Worm (Caenorhabditis elegans) whole organism, young adult: ENCODE measurements around the gene tag-52.

Source experiments
- B0035.1 ChIP-seq: sonication (generic microtip); optimal IDR thresholded peaks from 2 replicates; lab custom pipeline; 2016; ENCODE audit warnings: missing genetic modification characterization, mild to moderate bottlenecking, missing compliant biosample characterization, missing genotype, missing genetic modification reagents
- B0336.3 ChIP-seq: fragments of 200-800 bp; sonication (Bioruptor generic); IDR thresholded peaks from 2 replicates; pipeline ENCODE4 v1.3.6; 2022; ENCODE audit warnings: missing genetic modification characterization, missing compliant biosample characterization
- C06A6.2 ChIP-seq: fragments of 200-800 bp; sonication (Bioruptor generic); conservative IDR thresholded peaks from 2 replicates; pipeline ENCODE4 v1.3.6; 2022; ENCODE audit warnings: missing genetic modification characterization, missing compliant biosample characterization
- C17E4.6 ChIP-seq: fragments of 200-800 bp; sonication (Bioruptor generic); IDR thresholded peaks from 2 replicates; pipeline ENCODE4 v1.3.6; 2022; ENCODE audit warnings: missing genetic modification reagents, missing genetic modification characterization, missing compliant biosample characterization
- D2030.7 ChIP-seq: fragments of 200-800 bp; sonication (Bioruptor generic); IDR thresholded peaks from 2 replicates; pipeline ENCODE4 v1.3.6; 2022; ENCODE audit warnings: missing genetic modification reagents, missing genetic modification characterization, missing compliant biosample characterization
- F33H1.4 ChIP-seq: fragments of 200-800 bp; sonication (Bioruptor generic); IDR thresholded peaks from 2 replicates; pipeline ENCODE4 v1.3.6; 2022; ENCODE audit warnings: missing genetic modification reagents, missing genetic modification characterization, missing compliant biosample characterization
- F57A8.1 ChIP-seq: fragments of 200-800 bp; sonication (Bioruptor generic); optimal IDR thresholded peaks from 2 replicates; lab custom pipeline; 2018; ENCODE audit warnings: mild to moderate bottlenecking, missing genetic modification characterization, moderate library complexity, missing compliant biosample characterization
- K11D2.4 ChIP-seq: fragments of 200-800 bp; sonication (Bioruptor generic); IDR thresholded peaks from 2 replicates; pipeline ENCODE4 v1.3.6; 2022; ENCODE audit warnings: missing genetic modification reagents, missing genetic modification characterization, missing compliant biosample characterization
- Y56A3A.18 ChIP-seq: fragments of 200-800 bp; sonication (Bioruptor generic); IDR thresholded peaks from 2 replicates; pipeline ENCODE4 v1.3.6; 2022; ENCODE audit warnings: missing genetic modification reagents, missing genetic modification characterization, missing compliant biosample characterization
- Y67H2A.10 ChIP-seq: fragments of 200-800 bp; sonication (Bioruptor generic); conservative IDR thresholded peaks from 2 replicates; pipeline ENCODE4 v1.3.6; 2022; ENCODE audit warnings: missing genetic modification reagents, missing genetic modification characterization, missing compliant biosample characterization
- Y79H2A.3 ChIP-seq: fragments of 200-800 bp; sonication (Bioruptor generic); conservative IDR thresholded peaks from 2 replicates; pipeline ENCODE4 v1.3.6; 2022; ENCODE audit warnings: missing genetic modification reagents, missing genetic modification characterization, missing compliant biosample characterization
- Y95B8A.8 ChIP-seq: fragments of 200-800 bp; sonication (Bioruptor generic); IDR thresholded peaks from 2 replicates; pipeline ENCODE4 v1.3.6; 2022; ENCODE audit warnings: missing genetic modification reagents, missing genetic modification characterization, missing compliant biosample characterization
- akir-1 ChIP-seq: fragments of 200-800 bp; sonication (Bioruptor generic); optimal IDR thresholded peaks from 2 replicates; lab custom pipeline; 2018; ENCODE audit warnings: mild to moderate bottlenecking, missing genetic modification characterization, moderate library complexity, missing compliant biosample characterization
- ama-1 ChIP-seq, 3 experiments: fragments of 150-350 bp in 1 of 3; sonication (generic microtip) in 2 of 3; optimal IDR thresholded peaks; 2 replicates each; lab custom pipeline; 2014 to 2018; ENCODE audit warnings: missing biosample characterization in 2 of 3, missing genetic modification characterization in 2 of 3, missing genetic modification reagents in 2 of 3
- aptf-2 ChIP-seq: fragments of 200-800 bp; sonication (Bioruptor generic); conservative IDR thresholded peaks from 2 replicates; pipeline ENCODE4 v1.3.6; 2022; ENCODE audit warnings: missing genetic modification reagents, missing genetic modification characterization, missing compliant biosample characterization
- aptf-3 ChIP-seq: fragments of 200-800 bp; sonication (Bioruptor generic); IDR thresholded peaks from 2 replicates; pipeline ENCODE4 v1.3.6; 2022; ENCODE audit warnings: missing genetic modification characterization, missing compliant biosample characterization
- ceh-40 ChIP-seq: fragments of 200-800 bp; sonication (Bioruptor generic); IDR thresholded peaks from 2 replicates; pipeline ENCODE4 v1.3.6; 2022; ENCODE audit warnings: missing genetic modification characterization, missing compliant biosample characterization
- ceh-79 ChIP-seq: sonication (generic microtip); optimal IDR thresholded peaks from 2 replicates; lab custom pipeline; 2017; ENCODE audit warnings: mild to moderate bottlenecking, missing genetic modification characterization, missing compliant biosample characterization
- ceh-91 ChIP-seq: fragments of 200-800 bp; sonication (Bioruptor generic); IDR thresholded peaks from 2 replicates; pipeline ENCODE4 v1.3.6; 2022; ENCODE audit warnings: missing genetic modification reagents, missing genetic modification characterization, missing compliant biosample characterization
- chd-7 ChIP-seq: sonication (generic microtip); optimal IDR thresholded peaks from 2 replicates; lab custom pipeline; 2016; ENCODE audit warnings: mild to moderate bottlenecking, missing genetic modification characterization, moderate library complexity, missing compliant biosample characterization
- egl-18 ChIP-seq: fragments of 200-800 bp; sonication (Bioruptor generic); IDR thresholded peaks from 2 replicates; pipeline ENCODE4 v1.3.6; 2022; ENCODE audit warnings: missing genetic modification reagents, missing genetic modification characterization, missing compliant biosample characterization
- egl-44 ChIP-seq: fragments of 200-800 bp; sonication (Bioruptor generic); IDR thresholded peaks from 2 replicates; pipeline ENCODE4 v1.3.6; 2022; ENCODE audit warnings: missing genetic modification reagents, missing genetic modification characterization, missing compliant biosample characterization
- fkh-3 ChIP-seq: sonication (generic microtip); optimal IDR thresholded peaks from 2 replicates; lab custom pipeline; 2016; ENCODE audit warnings: mild to moderate bottlenecking, missing genetic modification characterization, missing compliant biosample characterization
- hmg-1.2 ChIP-seq: fragments of 200-800 bp; sonication (Bioruptor generic); IDR thresholded peaks from 2 replicates; pipeline ENCODE4 v1.3.6; 2022; ENCODE audit warnings: missing genetic modification reagents, missing genetic modification characterization, missing compliant biosample characterization
- hmg-20 ChIP-seq: fragments of 200-800 bp; sonication (Bioruptor generic); IDR thresholded peaks from 2 replicates; pipeline ENCODE4 v1.3.6; 2022; ENCODE audit warnings: missing genetic modification reagents, missing genetic modification characterization, missing compliant biosample characterization
- hsf-1 ChIP-seq: fragments of 200-800 bp; sonication (Bioruptor generic); IDR thresholded peaks from 2 replicates; pipeline ENCODE4 v1.3.6; 2022; ENCODE audit warnings: missing genetic modification reagents, missing genetic modification characterization, missing compliant biosample characterization
- lir-1 ChIP-seq: fragments of 200-800 bp; sonication (Bioruptor generic); conservative IDR thresholded peaks from 2 replicates; pipeline ENCODE4 v1.3.6; 2022; ENCODE audit warnings: missing genetic modification reagents, missing genetic modification characterization, missing compliant biosample characterization
- madf-10 ChIP-seq: sonication (generic microtip); optimal IDR thresholded peaks from 2 replicates; lab custom pipeline; 2016; ENCODE audit warnings: mild to moderate bottlenecking, missing genetic modification characterization, missing compliant biosample characterization
- madf-3 ChIP-seq: fragments of 200-800 bp; sonication (Bioruptor generic); IDR thresholded peaks from 2 replicates; pipeline ENCODE4 v1.3.6; 2022; ENCODE audit warnings: missing genetic modification reagents, missing genetic modification characterization, missing compliant biosample characterization
- madf-6 ChIP-seq: fragments of 200-800 bp; sonication (Bioruptor generic); IDR thresholded peaks from 2 replicates; pipeline ENCODE4 v1.3.6; 2022; ENCODE audit warnings: missing genetic modification reagents, missing genetic modification characterization, missing compliant biosample characterization
- madf-8 ChIP-seq: fragments of 200-800 bp; sonication (Bioruptor generic); conservative IDR thresholded peaks from 2 replicates; pipeline ENCODE4 v1.3.6; 2022; ENCODE audit warnings: missing genetic modification reagents, missing genetic modification characterization, missing compliant biosample characterization
- mxl-1 ChIP-seq: sonication (generic microtip); optimal IDR thresholded peaks from 2 replicates; lab custom pipeline; 2016; ENCODE audit warnings: missing genetic modification characterization, missing compliant biosample characterization
- nfya-2 ChIP-seq: fragments of 200-800 bp; sonication (Bioruptor generic); IDR thresholded peaks from 2 replicates; pipeline ENCODE4 v1.3.6; 2022; ENCODE audit warnings: missing genetic modification reagents, missing genetic modification characterization, missing compliant biosample characterization
- nfyb-1 ChIP-seq: fragments of 200-800 bp; sonication (Bioruptor generic); IDR thresholded peaks from 2 replicates; pipeline ENCODE4 v1.3.6; 2022; ENCODE audit warnings: missing genetic modification reagents, missing genetic modification characterization, missing compliant biosample characterization
- nhr-179 ChIP-seq: sonication (generic microtip); optimal IDR thresholded peaks from 2 replicates; lab custom pipeline; 2016; ENCODE audit warnings: mild to moderate bottlenecking, missing genetic modification characterization, missing compliant biosample characterization
- nhr-80 ChIP-seq: sonication (generic microtip); optimal IDR thresholded peaks from 2 replicates; lab custom pipeline; 2016; ENCODE audit warnings: missing genetic modification characterization, missing compliant biosample characterization
- pbrm-1 ChIP-seq: fragments of 200-800 bp; sonication (Bioruptor generic); IDR thresholded peaks from 2 replicates; pipeline ENCODE4 v1.3.6; 2022; ENCODE audit warnings: missing genetic modification reagents, missing genetic modification characterization, missing compliant biosample characterization
- sea-2 ChIP-seq: fragments of 200-800 bp; sonication (Bioruptor generic); IDR thresholded peaks from 2 replicates; pipeline ENCODE4 v1.3.6; 2022; ENCODE audit warnings: missing genetic modification characterization, missing compliant biosample characterization
- somi-1 ChIP-seq: fragments of 200-800 bp; sonication (Bioruptor generic); optimal IDR thresholded peaks from 2 replicates; lab custom pipeline; 2018; ENCODE audit warnings: mild to moderate bottlenecking, missing genetic modification characterization, missing compliant biosample characterization
- sptf-2 ChIP-seq: fragments of 200-800 bp; sonication (Bioruptor generic); optimal IDR thresholded peaks from 2 replicates; lab custom pipeline; 2018; ENCODE audit warnings: mild to moderate bottlenecking, missing genetic modification characterization, missing compliant biosample characterization
- unc-62 ChIP-seq: fragments of 150-350 bp; optimal IDR thresholded peaks from 2 replicates; lab custom pipeline; 2014; ENCODE audit warnings: missing biosample characterization, missing genetic modification reagents, missing genetic modification characterization
- zim-3 ChIP-seq: sonication (generic microtip); optimal IDR thresholded peaks from 2 replicates; lab custom pipeline; 2017; ENCODE audit warnings: mild to moderate bottlenecking, missing genetic modification characterization, moderate library complexity, missing compliant biosample characterization
- ztf-25 ChIP-seq: fragments of 200-800 bp; sonication (Bioruptor generic); IDR thresholded peaks from 2 replicates; pipeline ENCODE4 v1.3.6; 2022; ENCODE audit warnings: missing genetic modification reagents, missing genetic modification characterization, missing compliant biosample characterization
- ztf-3 ChIP-seq: fragments of 200-800 bp; sonication (Bioruptor generic); optimal IDR thresholded peaks from 2 replicates; lab custom pipeline; 2018; ENCODE audit warnings: mild to moderate bottlenecking, missing genetic modification characterization, missing compliant biosample characterization
- ztf-6 ChIP-seq: fragments of 200-800 bp; sonication (Bioruptor generic); IDR thresholded peaks from 2 replicates; pipeline ENCODE4 v1.3.6; 2022; ENCODE audit warnings: missing genetic modification reagents, missing genetic modification characterization, missing compliant biosample characterization

tag-52 gene

ce11 chrX:3634782-3635181 lies 43.6 kb downstream of the tag-52 start:
- TF ChIP-seq ztf-6 (GFP tag; lab: Robert Waterston, UW) (no peak), nfyb-1 (GFP tag; lab: Robert Waterston, UW) (0 out of 2 replicates have a peak, but pooled peaks have one; percentile 19)

ce11 chrX:3633654-3634053 lies 44.7 kb downstream of the tag-52 start, which contains the start of gene gst-11:
Gene gst-11, minus strand, starts transcription at chrX:3633754.
- TF ChIP-seq sptf-2 (no peak), ceh-40 (no peak), aptf-2 (GFP tag; lab: Robert Waterston, UW) (no peak), B0035.1 (tag; lab: Kevin White, UChicago) (no peak), Y56A3A.18 (GFP tag; lab: Robert Waterston, UW) (no peak), hmg-1.2 (GFP tag; lab: Robert Waterston, UW) (no peak), madf-8 (GFP tag; lab: Robert Waterston, UW) (no peak), zim-3 (tag; lab: Kevin White, UChicago) (no peak), ztf-6 (GFP tag; lab: Robert Waterston, UW) (no peak), C17E4.6 (GFP tag; lab: Robert Waterston, UW) (no peak), chd-7 (tag; lab: Kevin White, UChicago) (no peak)

ce11 chrX:3631550-3631949 lies 46.8 kb downstream of the tag-52 start:
- TF ChIP-seq nhr-179 (no peak), ceh-91 (GFP tag; lab: Robert Waterston, UW) (0 out of 2 replicates have a peak, but pooled peaks have one; percentile 46), ztf-25 (GFP tag; lab: Robert Waterston, UW) (peak; percentile 63; the same call in 1 of the 2 replicates), madf-3 (GFP tag; lab: Robert Waterston, UW) (peak; percentile 39; the same call in 1 of the 2 replicates), akir-1 (GFP tag; lab: Kevin White, UChicago) (no peak), mxl-1 (tag; lab: Kevin White, UChicago) (no peak), fkh-3 (tag; lab: Kevin White, UChicago) (no peak), C06A6.2 (GFP tag; lab: Robert Waterston, UW) (0 out of 2 replicates have a peak, but pooled peaks have one; percentile 24), D2030.7 (GFP tag; lab: Robert Waterston, UW) (no peak), somi-1 (GFP tag; lab: Kevin White, UChicago) (no peak), Y67H2A.10 (GFP tag; lab: Robert Waterston, UW) (no peak), madf-10 (no peak), zim-3 (tag; lab: Kevin White, UChicago) (peak; percentile 42), Y79H2A.3 (no peak), ceh-79 (tag; lab: Kevin White, UChicago) (no peak), ama-1 (optimal IDR thresholded peaks at IDR 0.05; lab: Kevin White, UChicago) (no peak), ama-1 (GFP tag; optimal IDR thresholded peaks at IDR 0.05; lab: Kevin White, UChicago) (no peak), egl-44 (peak; percentile 77; the same call in 1 of the 2 replicates), B0336.3 (GFP tag; lab: Robert Waterston, UW) (no peak), F33H1.4 (GFP tag; lab: Robert Waterston, UW) (0 out of 2 replicates have a peak, but pooled peaks have one; percentile 6), K11D2.4 (GFP tag; lab: Robert Waterston, UW) (no peak; the same call in 1 of the 2 replicates), nfyb-1 (GFP tag; lab: Robert Waterston, UW) (peak; percentile 51; the same call in 1 of the 2 replicates), hmg-20 (GFP tag; lab: Robert Waterston, UW) (peak; percentile 33; the same call in 1 of the 2 replicates), ztf-3 (no peak), nfya-2 (0 out of 2 replicates have a peak, but pooled peaks have one; percentile 13), madf-6 (no peak), aptf-3 (GFP tag; lab: Robert Waterston, UW) (peak; percentile 90), egl-18 (GFP tag; lab: Robert Waterston, UW) (0 out of 2 replicates have a peak, but pooled peaks have one; percentile 15), Y95B8A.8 (no peak), unc-62 (GFP tag; lab: Kevin White, UChicago) (peak; percentile 72), ztf-6 (GFP tag; lab: Robert Waterston, UW) (no peak), hsf-1 (GFP tag; lab: Robert Waterston, UW) (no peak; the same call in none of the 2 replicates), sea-2 (GFP tag; lab: Robert Waterston, UW) (peak; percentile 63; the same call in 1 of the 2 replicates), pbrm-1 (GFP tag; lab: Robert Waterston, UW) (peak; percentile 45), nhr-80 (tag; lab: Kevin White, UChicago) (no peak), lir-1 (no peak), F57A8.1 (no peak)
